Worm (Caenorhabditis elegans) whole organism, young adult: Measurements from ENCODE around the gene K09C8.8.

Source experiments
- C06A6.2 ChIP-seq: fragments of 200-800 bp; sonication (Bioruptor generic); conservative IDR thresholded peaks from 2 replicates; pipeline ENCODE4 v1.3.6; 2022; ENCODE audit warnings: missing genetic modification characterization, missing compliant biosample characterization
- D2030.7 ChIP-seq: fragments of 200-800 bp; sonication (Bioruptor generic); IDR thresholded peaks from 2 replicates; pipeline ENCODE4 v1.3.6; 2022; ENCODE audit warnings: missing genetic modification reagents, missing genetic modification characterization, missing compliant biosample characterization
- F10E7.11 ChIP-seq: sonication (generic microtip); optimal IDR thresholded peaks from 2 replicates; lab custom pipeline; 2017; ENCODE audit warnings: mild to moderate bottlenecking, missing genetic modification characterization, moderate library complexity, missing compliant biosample characterization
- F37B4.10 ChIP-seq: fragments of 200-800 bp; sonication (Bioruptor generic); IDR thresholded peaks from 2 replicates; pipeline ENCODE4 v1.3.6; 2022; ENCODE audit warnings: missing genetic modification characterization, missing compliant biosample characterization
- F55B11.4 ChIP-seq: sonication (generic microtip); optimal IDR thresholded peaks from 2 replicates; lab custom pipeline; 2016; ENCODE audit warnings: missing compliant biosample characterization, missing genetic modification characterization, borderline replicate concordance; ENCODE audit not compliant: insufficient read depth
- F57C9.4 ChIP-seq: sonication (generic microtip); optimal IDR thresholded peaks from 2 replicates; lab custom pipeline; 2017; ENCODE audit warnings: mild to moderate bottlenecking, missing genetic modification characterization, missing compliant biosample characterization
- Y53G8AR.9 ChIP-seq: fragments of 200-800 bp; sonication (Bioruptor generic); conservative IDR thresholded peaks from 2 replicates; pipeline ENCODE4 v1.3.6; 2022; ENCODE audit warnings: missing genetic modification reagents, missing genetic modification characterization, missing compliant biosample characterization
- Y67H2A.10 ChIP-seq: fragments of 200-800 bp; sonication (Bioruptor generic); conservative IDR thresholded peaks from 2 replicates; pipeline ENCODE4 v1.3.6; 2022; ENCODE audit warnings: missing genetic modification reagents, missing genetic modification characterization, missing compliant biosample characterization
- atf-7 ChIP-seq: sonication (generic microtip); optimal IDR thresholded peaks from 2 replicates; lab custom pipeline; 2017; ENCODE audit warnings: mild to moderate bottlenecking, missing genetic modification characterization, missing compliant biosample characterization
- attf-3 ChIP-seq: fragments of 200-800 bp; sonication (Bioruptor generic); conservative IDR thresholded peaks from 2 replicates; pipeline ENCODE4 v1.3.6; 2022; ENCODE audit warnings: missing genetic modification reagents, missing genetic modification characterization, missing compliant biosample characterization
- attf-5 ChIP-seq: fragments of 200-800 bp; sonication (Bioruptor generic); optimal IDR thresholded peaks from 2 replicates; lab custom pipeline; 2018; ENCODE audit warnings: mild to moderate bottlenecking, missing genetic modification characterization, missing compliant biosample characterization
- attf-6 ChIP-seq: fragments of 200-800 bp; sonication (Bioruptor generic); IDR thresholded peaks from 2 replicates; pipeline ENCODE4 v1.3.6; 2022; ENCODE audit warnings: missing genetic modification reagents, missing genetic modification characterization, missing compliant biosample characterization
- bed-2 ChIP-seq: fragments of 200-800 bp; sonication (Bioruptor generic); IDR thresholded peaks from 2 replicates; pipeline ENCODE4 v1.3.6; 2022; ENCODE audit warnings: missing genetic modification reagents, missing genetic modification characterization, missing compliant biosample characterization
- ccch-3 ChIP-seq: fragments of 200-800 bp; sonication (Bioruptor generic); optimal IDR thresholded peaks from 2 replicates; lab custom pipeline; 2018; ENCODE audit warnings: mild to moderate bottlenecking, missing genetic modification characterization, missing compliant biosample characterization
- cebp-2 ChIP-seq: fragments of 200-800 bp; sonication (Bioruptor generic); IDR thresholded peaks from 2 replicates; pipeline ENCODE4 v1.3.6; 2022; ENCODE audit warnings: missing genetic modification characterization, missing compliant biosample characterization
- ceh-27 ChIP-seq: fragments of 200-800 bp; sonication (Bioruptor generic); optimal IDR thresholded peaks from 2 replicates; lab custom pipeline; 2018; ENCODE audit warnings: mild to moderate bottlenecking, missing genetic modification characterization, moderate library complexity, missing compliant biosample characterization
- ceh-79 ChIP-seq: sonication (generic microtip); optimal IDR thresholded peaks from 2 replicates; lab custom pipeline; 2017; ENCODE audit warnings: mild to moderate bottlenecking, missing genetic modification characterization, missing compliant biosample characterization
- egl-18 ChIP-seq: fragments of 200-800 bp; sonication (Bioruptor generic); IDR thresholded peaks from 2 replicates; pipeline ENCODE4 v1.3.6; 2022; ENCODE audit warnings: missing genetic modification reagents, missing genetic modification characterization, missing compliant biosample characterization
- hlh-12 ChIP-seq: sonication (generic microtip); optimal IDR thresholded peaks from 2 replicates; lab custom pipeline; 2016; ENCODE audit warnings: missing genetic modification characterization, missing compliant biosample characterization
- hlh-26 ChIP-seq: fragments of 200-800 bp; sonication (Bioruptor generic); conservative IDR thresholded peaks from 2 replicates; pipeline ENCODE4 v1.3.6; 2022; ENCODE audit warnings: missing genetic modification reagents, missing genetic modification characterization, missing compliant biosample characterization
- hrde-1 ChIP-seq: sonication (generic microtip); optimal IDR thresholded peaks from 2 replicates; lab custom pipeline; 2016; ENCODE audit warnings: missing genetic modification characterization, mild to moderate bottlenecking, missing compliant biosample characterization, moderate library complexity, missing genotype, missing genetic modification reagents, borderline replicate concordance
- lin-26 ChIP-seq: fragments of 200-800 bp; sonication (Bioruptor generic); IDR thresholded peaks from 2 replicates; pipeline ENCODE4 v1.3.6; 2022; ENCODE audit warnings: missing genetic modification reagents, missing genetic modification characterization, missing compliant biosample characterization
- lin-54 ChIP-seq: fragments of 200-800 bp; sonication (Bioruptor generic); optimal IDR thresholded peaks from 2 replicates; lab custom pipeline; 2018; ENCODE audit warnings: mild to moderate bottlenecking, missing genetic modification characterization, missing compliant biosample characterization
- lsl-1 ChIP-seq: fragments of 200-800 bp; sonication (Bioruptor generic); optimal IDR thresholded peaks from 2 replicates; lab custom pipeline; 2018; ENCODE audit warnings: mild to moderate bottlenecking, missing genetic modification characterization, moderate library complexity, missing compliant biosample characterization
- mcd-1 ChIP-seq: fragments of 200-800 bp; sonication (Bioruptor generic); IDR thresholded peaks from 2 replicates; pipeline ENCODE4 v1.3.6; 2022; ENCODE audit warnings: missing genetic modification reagents, missing genetic modification characterization, missing compliant biosample characterization
- nhr-120 ChIP-seq: fragments of 200-800 bp; sonication (Bioruptor generic); IDR thresholded peaks from 2 replicates; pipeline ENCODE4 v1.3.6; 2022; ENCODE audit warnings: missing genetic modification characterization, missing compliant biosample characterization
- nhr-27 ChIP-seq: fragments of 200-800 bp; sonication (Bioruptor generic); optimal IDR thresholded peaks from 2 replicates; lab custom pipeline; 2018; ENCODE audit warnings: mild to moderate bottlenecking, missing genetic modification characterization, moderate library complexity, missing compliant biosample characterization
- nhr-80 ChIP-seq: sonication (generic microtip); optimal IDR thresholded peaks from 2 replicates; lab custom pipeline; 2016; ENCODE audit warnings: missing genetic modification characterization, missing compliant biosample characterization
- sea-2 ChIP-seq: fragments of 200-800 bp; sonication (Bioruptor generic); IDR thresholded peaks from 2 replicates; pipeline ENCODE4 v1.3.6; 2022; ENCODE audit warnings: missing genetic modification characterization, missing compliant biosample characterization
- snpc-1.1 ChIP-seq: sonication (generic microtip); optimal IDR thresholded peaks from 2 replicates; lab custom pipeline; 2017; ENCODE audit warnings: missing genetic modification characterization, mild to moderate bottlenecking, missing compliant biosample characterization, antibody characterized with exemption, moderate library complexity, missing genotype, missing genetic modification reagents; ENCODE audit not compliant: insufficient read depth
- snpc-1.3 ChIP-seq: sonication (generic microtip); optimal IDR thresholded peaks from 2 replicates; lab custom pipeline; 2017; ENCODE audit warnings: missing genetic modification characterization, mild to moderate bottlenecking, missing compliant biosample characterization, antibody characterized with exemption, moderate library complexity, missing genotype, missing genetic modification reagents; ENCODE audit not compliant: insufficient read depth
- tbp1 ChIP-seq: fragments of 200-800 bp; sonication (Bioruptor generic); optimal IDR thresholded peaks from 2 replicates; lab custom pipeline; 2018; ENCODE audit warnings: mild to moderate bottlenecking, missing genetic modification characterization, missing compliant biosample characterization
- tbx-9 ChIP-seq: sonication (generic microtip); optimal IDR thresholded peaks from 2 replicates; lab custom pipeline; 2016; ENCODE audit warnings: borderline replicate concordance, missing genetic modification characterization, inconsistent platforms, missing compliant biosample characterization
- unc-130 ChIP-seq: sonication (generic microtip); optimal IDR thresholded peaks from 2 replicates; lab custom pipeline; 2016; ENCODE audit warnings: missing genetic modification reagents, missing genetic modification characterization, missing compliant biosample characterization
- ztf-22 ChIP-seq: fragments of 200-800 bp; sonication (Bioruptor generic); optimal IDR thresholded peaks from 2 replicates; lab custom pipeline; 2018; ENCODE audit warnings: mild to moderate bottlenecking, missing genetic modification characterization, moderate library complexity, missing compliant biosample characterization
- ztf-3 ChIP-seq: fragments of 200-800 bp; sonication (Bioruptor generic); optimal IDR thresholded peaks from 2 replicates; lab custom pipeline; 2018; ENCODE audit warnings: mild to moderate bottlenecking, missing genetic modification characterization, missing compliant biosample characterization

K09C8.8 gene

ce11 chrX:10928948-10929563 is 41.7 kb upstream of the K09C8.8 start, which contains the start of gene dgn-1:
Gene dgn-1, minus strand, starts transcription at chrX:10928998.
- TF ChIP-seq snpc-1.3 (tag; lab: Kevin White, UChicago), result no peak
- TF ChIP-seq nhr-80 (tag; lab: Kevin White, UChicago), result peak; percentile 56

ce11 chrX:10932087-10932486 is 38.6 kb upstream of the K09C8.8 start:
- TF ChIP-seq F37B4.10 (GFP tag; lab: Robert Waterston, UW) (no peak), tbx-9 (tag; lab: Kevin White, UChicago) (no peak), Y53G8AR.9 (GFP tag; lab: Robert Waterston, UW) (no peak), attf-6 (GFP tag; lab: Robert Waterston, UW) (no peak), attf-5 (no peak), lsl-1 (GFP tag; lab: Kevin White, UChicago) (no peak), ceh-79 (tag; lab: Kevin White, UChicago) (no peak), Y67H2A.10 (GFP tag; lab: Robert Waterston, UW) (no peak), unc-130 (GFP tag; lab: Kevin White, UChicago) (no peak), hlh-26 (no peak), tbp1 (GFP tag; lab: Kevin White, UChicago) (no peak), cebp-2 (GFP tag; lab: Robert Waterston, UW) (no peak), bed-2 (GFP tag; lab: Robert Waterston, UW) (no peak), ccch-3 (GFP tag; lab: Kevin White, UChicago) (no peak), D2030.7 (GFP tag; lab: Robert Waterston, UW) (no peak), C06A6.2 (no peak)

ce11 chrX:10933308-10934014 is 37.3 kb upstream of the K09C8.8 start:
- TF ChIP-seq F55B11.4 (tag; lab: Kevin White, UChicago), result no peak
- TF ChIP-seq atf-7 (tag; lab: Kevin White, UChicago), result no peak
- TF ChIP-seq F10E7.11 (tag; lab: Kevin White, UChicago), result no peak
- no peak for TF ChIP-seq nhr-120 (GFP tag; lab: Robert Waterston, UW)
- no peak for TF ChIP-seq mcd-1

- no peak for TF ChIP-seq hlh-12
- TF ChIP-seq egl-18 (GFP tag; lab: Robert Waterston, UW), result no peak
- no peak for TF ChIP-seq F37B4.10 (GFP tag; lab: Robert Waterston, UW)
- no peak for TF ChIP-seq ceh-27
- TF ChIP-seq attf-3 (GFP tag; lab: Robert Waterston, UW), result no peak
- TF ChIP-seq snpc-1.1 (tag; lab: Kevin White, UChicago), result no peak
- no peak for TF ChIP-seq hlh-26
- no peak for TF ChIP-seq F57C9.4 (tag; lab: Kevin White, UChicago)
- TF ChIP-seq nhr-27 (tag; lab: Kevin White, UChicago), result no peak
- no peak for TF ChIP-seq lin-26
- TF ChIP-seq ztf-3 (GFP tag; lab: Kevin White, UChicago), result no peak
- TF ChIP-seq hrde-1 (tag; lab: Kevin White, UChicago), result no peak
- TF ChIP-seq sea-2 (GFP tag; lab: Robert Waterston, UW), result no peak
- no peak for TF ChIP-seq lin-54 (GFP tag; lab: Kevin White, UChicago)
- TF ChIP-seq ztf-22 (GFP tag; lab: Kevin White, UChicago), result no peak
- TF ChIP-seq, all 124 proteins: peak for 0
Observed at ce11 chrX:10941255-10941654, 29.5 kb upstream of the K09C8.8 start, which contains the start of gene pho-7. Gene pho-7, minus strand, starts transcription at chrX:10941355.
